Fruit fly (Drosophila melanogaster) whole organism, pupa: ENCODE results near the gene Hsc70-2.
A peak's percentile ranks its signal among the peaks of the same experiment; 100 is the strongest.

Experiments
- CG10348 ChIP-seq: fragments of 200-800 bp; sonication (Bioruptor generic); IDR thresholded peaks from 2 replicates; pipeline ENCODE4 v1.3.6; 2022; ENCODE audit warnings: missing biosample characterization, missing genetic modification characterization
- CG12605 ChIP-seq: fragments of 200-800 bp; sonication (Bioruptor generic); IDR thresholded peaks from 2 replicates; pipeline ENCODE4 v1.3.6; 2022; ENCODE audit warnings: missing biosample characterization, missing genetic modification characterization
- CG13204 ChIP-seq: fragments of 200-800 bp; sonication (Bioruptor generic); optimal IDR thresholded peaks from 2 replicates; lab custom pipeline; 2018; ENCODE audit warnings: missing biosample characterization, mild to moderate bottlenecking, missing genetic modification characterization, moderate library complexity
- CG14655 ChIP-seq: fragments of 200-800 bp; sonication (Bioruptor generic); optimal IDR thresholded peaks from 3 replicates; lab custom pipeline; 2017; ENCODE audit warnings: mild to moderate bottlenecking, missing biosample characterization, missing genetic modification reagents, missing genetic modification characterization
- CG15710 ChIP-seq: fragments of 200-800 bp; sonication (Bioruptor generic); optimal IDR thresholded peaks from 2 replicates; lab custom pipeline; 2018; ENCODE audit warnings: missing biosample characterization, mild to moderate bottlenecking, missing genetic modification characterization, moderate library complexity
- CG17806 ChIP-seq: fragments of 200-800 bp; sonication (Bioruptor generic); optimal IDR thresholded peaks from 2 replicates; lab custom pipeline; 2018; ENCODE audit warnings: missing biosample characterization, mild to moderate bottlenecking, missing genetic modification characterization, moderate library complexity
- CG32121 ChIP-seq: fragments of 200-800 bp; sonication (Bioruptor generic); IDR thresholded peaks from 2 replicates; pipeline ENCODE4 v1.3.6; 2022; ENCODE audit warnings: missing biosample characterization, missing genetic modification characterization
- CG34367 ChIP-seq: fragments of 200-800 bp; sonication (Bioruptor generic); optimal IDR thresholded peaks from 2 replicates; lab custom pipeline; 2018; ENCODE audit warnings: missing biosample characterization, mild to moderate bottlenecking, missing genetic modification characterization
- CG4496 ChIP-seq: fragments of 200-800 bp; sonication (Bioruptor generic); IDR thresholded peaks from 3 replicates; pipeline ENCODE4 v1.3.6; 2022; ENCODE audit warnings: missing biosample characterization, missing genetic modification characterization
- CG8159 ChIP-seq: fragments of 200-800 bp; sonication (Bioruptor generic); optimal IDR thresholded peaks from 3 replicates; lab custom pipeline; 2018; ENCODE audit warnings: missing biosample characterization, mild to moderate bottlenecking, missing genetic modification characterization, moderate library complexity
- CG9948 ChIP-seq: fragments of 200-800 bp; sonication (Bioruptor generic); optimal IDR thresholded peaks from 2 replicates; lab custom pipeline; 2018; ENCODE audit warnings: missing biosample characterization, mild to moderate bottlenecking, missing genetic modification characterization, moderate library complexity
- EcR ChIP-seq: fragments of 200-800 bp; sonication (Bioruptor generic); optimal IDR thresholded peaks from 3 replicates; lab custom pipeline; 2019; ENCODE audit warnings: missing biosample characterization, missing genetic modification characterization, mild to moderate bottlenecking, moderate library complexity, missing genetic modification reagents
- Ets98B ChIP-seq: fragments of 200-800 bp; sonication (Bioruptor generic); IDR thresholded peaks from 2 replicates; pipeline ENCODE4 v1.3.6; 2022; ENCODE audit warnings: missing biosample characterization, missing genetic modification characterization
- Pif1A ChIP-seq: fragments of 200-800 bp; sonication (Bioruptor generic); optimal IDR thresholded peaks from 3 replicates; lab custom pipeline; 2016; ENCODE audit warnings: missing biosample characterization, missing genetic modification characterization
- Pif1B ChIP-seq: fragments of 200-800 bp; sonication (Bioruptor generic); optimal IDR thresholded peaks from 3 replicates; lab custom pipeline; 2016; ENCODE audit warnings: missing biosample characterization, missing genetic modification characterization
- Snoo ChIP-seq: fragments of 200-800 bp; sonication (Bioruptor generic); optimal IDR thresholded peaks from 3 replicates; lab custom pipeline; 2017; ENCODE audit warnings: missing biosample characterization, mild to moderate bottlenecking, missing genetic modification characterization, inconsistent platforms
- fd96Ca ChIP-seq: fragments of 200-800 bp; sonication (Bioruptor generic); IDR thresholded peaks from 3 replicates; pipeline ENCODE4 v1.3.6; 2022; ENCODE audit warnings: missing biosample characterization, missing genetic modification characterization
- gl ChIP-seq: fragments of 200-800 bp; sonication (Bioruptor generic); optimal IDR thresholded peaks from 2 replicates; lab custom pipeline; 2018; ENCODE audit warnings: missing biosample characterization, mild to moderate bottlenecking, missing genetic modification characterization

Hsc70-2 gene

DNA sequence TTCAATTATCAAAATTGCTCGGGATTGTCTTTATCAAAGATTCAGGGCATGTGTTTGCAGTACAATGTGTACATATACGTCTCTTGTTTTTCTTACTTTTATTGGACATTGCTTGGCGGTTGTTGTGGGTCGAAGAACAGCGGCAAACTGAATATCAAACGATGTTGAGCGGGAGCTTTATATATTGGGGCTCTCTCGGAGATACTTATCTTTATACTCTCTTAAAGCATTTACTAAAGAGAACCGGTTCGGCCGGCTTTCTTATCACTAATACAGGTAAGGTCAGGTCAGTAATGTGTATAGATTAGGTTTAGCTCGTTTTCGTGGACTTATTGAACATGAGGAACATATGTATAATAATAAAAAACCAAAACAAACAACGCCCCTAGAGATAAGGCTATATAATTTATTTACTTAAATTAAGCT is 6.8 kb downstream of the Hsc70-2 start, which contains the start of gene CG7966:
Gene CG7966 (minus strand): TSS at position 156 of the 426 bp plus-strand sequence.
- TF ChIP-seq fd96Ca (GFP tag; lab: Robert Waterston, UW) (peak; percentile 28; the same call in 1 of the 3 replicates), EcR (peak; percentile 67), CG14655 (GFP tag; lab: Kevin White, UChicago) (no peak), CG12605 (GFP tag; lab: Robert Waterston, UW) (peak; percentile 53), Ets98B (GFP tag; lab: Robert Waterston, UW) (peak; percentile 43; the same call in 1 of the 2 replicates), CG15710 (tag; lab: Kevin White, UChicago) (peak; percentile 6), CG32121 (GFP tag; lab: Robert Waterston, UW) (no peak), CG8159 (tag; lab: Kevin White, UChicago) (peak; percentile 1), CG4496 (GFP tag; lab: Robert Waterston, UW) (peak; percentile 59; the same call in 1 of the 3 replicates), CG9948 (tag; lab: Kevin White, UChicago) (no peak), gl (tag; lab: Kevin White, UChicago) (peak; percentile 41), Snoo (tag; lab: Kevin White, UChicago) (peak; percentile 34)
- TF ChIP-seq, all 21 proteins: peak for 9

DNA sequence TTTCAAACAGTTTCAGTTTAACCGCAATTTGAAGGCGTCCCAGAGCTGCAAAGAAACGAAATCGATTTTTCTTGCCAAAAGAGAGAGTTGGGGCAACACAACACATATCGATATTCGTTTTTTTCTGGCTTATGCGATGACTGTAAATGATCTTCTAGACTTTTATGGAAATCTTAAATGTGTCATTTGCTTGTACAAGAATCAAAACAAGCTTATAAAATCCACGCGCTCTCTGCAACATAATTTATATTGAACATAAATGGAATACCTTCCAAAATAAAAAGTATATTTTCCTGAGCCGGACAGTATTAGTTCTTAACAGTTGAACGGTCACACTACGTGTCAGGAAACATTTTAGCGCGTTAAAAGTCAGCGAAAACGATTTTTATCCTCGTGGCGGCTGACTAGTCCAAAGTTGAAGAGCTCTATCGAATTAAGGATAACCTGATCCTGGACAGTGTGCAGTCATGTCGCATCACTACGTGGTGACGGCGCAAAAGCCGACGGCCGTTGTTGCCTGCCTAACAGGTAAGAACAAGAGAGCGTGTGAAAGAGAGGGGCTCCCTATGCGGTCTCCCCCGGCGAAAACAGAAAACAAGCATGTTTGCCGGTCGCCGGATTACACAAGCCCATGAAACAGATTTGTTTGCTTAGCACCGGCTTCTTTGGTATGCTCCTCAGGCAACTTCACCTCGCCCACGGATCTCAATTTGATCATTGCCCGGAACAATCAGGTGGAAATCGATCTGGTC is 7.6 kb downstream of the Hsc70-2 start, which contains the start of gene pic:
Gene pic (plus strand): TSS at position 304 of the 752 bp plus-strand sequence.
- TF ChIP-seq Pif1B (GFP tag; lab: Kevin White, UChicago) (no peak), CG17806 (no peak), Snoo (tag; lab: Kevin White, UChicago) (no peak), fd96Ca (GFP tag; lab: Robert Waterston, UW) (no peak), CG10348 (GFP tag; lab: Robert Waterston, UW) (no peak)

- TF ChIP-seq EcR (no peak), CG15710 (tag; lab: Kevin White, UChicago) (no peak), CG9948 (tag; lab: Kevin White, UChicago) (no peak), CG10348 (GFP tag; lab: Robert Waterston, UW) (no peak), Pif1B (GFP tag; lab: Kevin White, UChicago) (no peak), gl (tag; lab: Kevin White, UChicago) (no peak), CG32121 (GFP tag; lab: Robert Waterston, UW) (no peak), Pif1A (GFP tag; lab: Kevin White, UChicago) (no peak)
Measured at dm6 chr3R:13056553-13056952, 12.0 kb downstream of the Hsc70-2 start.

dm6 chr3R:13057121-13057805 is 12.7 kb downstream of the Hsc70-2 start, which contains the start of gene sim:
TSS of gene sim (plus strand) at chr3R:13057755.
- TF ChIP-seq CG10348 (GFP tag; lab: Robert Waterston, UW) = no peak
- TF ChIP-seq CG13204 (GFP tag; lab: Kevin White, UChicago) = peak; percentile 47
- TF ChIP-seq fd96Ca (GFP tag; lab: Robert Waterston, UW) = 0 out of 3 replicates have a peak, but pooled peaks have one; percentile 35
- TF ChIP-seq CG34367 (tag; lab: Kevin White, UChicago) = no peak

- TF ChIP-seq fd96Ca (GFP tag; lab: Robert Waterston, UW) = peak; percentile 40; the same call in 1 of the 3 replicates
- no peak for TF ChIP-seq gl (tag; lab: Kevin White, UChicago)
Measured at dm6 chr3R:13063746-13064592, 19.4 kb downstream of the Hsc70-2 start.

- TF ChIP-seq Ets98B (GFP tag; lab: Robert Waterston, UW) (no peak), CG32121 (GFP tag; lab: Robert Waterston, UW) (no peak), CG10348 (GFP tag; lab: Robert Waterston, UW) (no peak), CG4496 (GFP tag; lab: Robert Waterston, UW) (no peak), CG9948 (tag; lab: Kevin White, UChicago) (no peak), Snoo (tag; lab: Kevin White, UChicago) (no peak)
- TF ChIP-seq, all 21 proteins: peak for 0
Measured at dm6 chr3R:13065180-13065757, 20.7 kb downstream of the Hsc70-2 start.
